Fruit fly (Drosophila melanogaster) whole organism, prepupa: ENCODE data around the gene Pde9.

Source experiments
- CG10631 ChIP-seq: fragments of 200-800 bp; sonication (Bioruptor generic); optimal IDR thresholded peaks from 2 replicates; lab custom pipeline; 2016; ENCODE audit warnings: missing biosample characterization, missing genetic modification characterization
- CG10669 ChIP-seq: fragments of 200-800 bp; sonication (Bioruptor generic); optimal IDR thresholded peaks from 3 replicates; lab custom pipeline; 2018; ENCODE audit warnings: missing biosample characterization, mild to moderate bottlenecking, missing genetic modification characterization, moderate library complexity
- CG11294 ChIP-seq: fragments of 200-800 bp; sonication (Bioruptor generic); IDR thresholded peaks from 2 replicates; pipeline ENCODE4 v1.3.6; 2022; ENCODE audit warnings: missing biosample characterization, missing genetic modification characterization
- CG15336 ChIP-seq: fragments of 200-800 bp; sonication (Bioruptor generic); IDR thresholded peaks from 2 replicates; pipeline ENCODE4 v1.3.6; 2022; ENCODE audit warnings: missing biosample characterization, missing genetic modification characterization
- CG1621 ChIP-seq: fragments of 200-800 bp; sonication (Bioruptor generic); optimal IDR thresholded peaks from 3 replicates; lab custom pipeline; 2018; ENCODE audit warnings: missing biosample characterization, mild to moderate bottlenecking, missing genetic modification characterization
- CG3032 ChIP-seq: fragments of 200-800 bp; optimal IDR thresholded peaks from 2 replicates; lab custom pipeline; 2019; ENCODE audit warnings: missing biosample characterization, mild to moderate bottlenecking, missing genetic modification characterization, moderate library complexity
- CG31627 ChIP-seq: fragments of 200-800 bp; sonication (Bioruptor generic); optimal IDR thresholded peaks from 3 replicates; lab custom pipeline; 2016; ENCODE audit warnings: missing biosample characterization, missing genetic modification characterization
- CG32006 ChIP-seq: fragments of 200-800 bp; sonication (Bioruptor generic); optimal IDR thresholded peaks from 3 replicates; lab custom pipeline; 2017; ENCODE audit warnings: missing biosample characterization, mild to moderate bottlenecking, missing genetic modification characterization
- CG34406 ChIP-seq: fragments of 200-800 bp; sonication (Bioruptor generic); optimal IDR thresholded peaks from 3 replicates; lab custom pipeline; 2016; ENCODE audit warnings: missing biosample characterization, missing genetic modification characterization
- CG3919 ChIP-seq: fragments of 200-800 bp; sonication (Bioruptor generic); optimal IDR thresholded peaks from 3 replicates; lab custom pipeline; 2016; ENCODE audit warnings: missing biosample characterization, missing genetic modification characterization
- CG4318 ChIP-seq: fragments of 200-800 bp; sonication (Bioruptor generic); optimal IDR thresholded peaks from 3 replicates; lab custom pipeline; 2017; ENCODE audit warnings: missing biosample characterization, mild to moderate bottlenecking, missing genetic modification characterization
- CG6163 ChIP-seq: fragments of 200-800 bp; sonication (Bioruptor generic); IDR thresholded peaks from 3 replicates; pipeline ENCODE4 v1.3.6; 2022; ENCODE audit warnings: missing biosample characterization, missing genetic modification characterization
- CG6276 ChIP-seq: fragments of 200-800 bp; sonication (Bioruptor generic); optimal IDR thresholded peaks from 2 replicates; lab custom pipeline; 2017; ENCODE audit warnings: missing biosample characterization, mild to moderate bottlenecking, missing genetic modification characterization
- CG6792 ChIP-seq: fragments of 200-800 bp; sonication (Bioruptor generic); optimal IDR thresholded peaks from 3 replicates; lab custom pipeline; 2016; ENCODE audit warnings: missing biosample characterization, missing genetic modification characterization
- CG6808 ChIP-seq: fragments of 200-800 bp; sonication (Bioruptor generic); optimal IDR thresholded peaks from 3 replicates; lab custom pipeline; 2017; ENCODE audit warnings: missing biosample characterization, missing genetic modification characterization, mild to moderate bottlenecking, moderate library complexity, missing genetic modification reagents
- CG6854 ChIP-seq: fragments of 200-800 bp; sonication (Bioruptor generic); optimal IDR thresholded peaks from 2 replicates; lab custom pipeline; 2017; ENCODE audit warnings: missing biosample characterization, mild to moderate bottlenecking, missing genetic modification characterization
- CG8119 ChIP-seq: fragments of 200-800 bp; sonication (Bioruptor generic); IDR thresholded peaks from 3 replicates; pipeline ENCODE4 v1.3.6; 2022; ENCODE audit warnings: missing biosample characterization, missing genetic modification characterization
- CG8319 ChIP-seq: fragments of 200-800 bp; sonication (Bioruptor generic); optimal IDR thresholded peaks from 3 replicates; lab custom pipeline; 2016; ENCODE audit warnings: missing biosample characterization, missing genetic modification characterization
- CG8632 ChIP-seq: fragments of 200-800 bp; sonication (Bioruptor generic); optimal IDR thresholded peaks from 3 replicates; lab custom pipeline; 2016; ENCODE audit warnings: missing biosample characterization, missing genetic modification characterization
- CG9139 ChIP-seq: fragments of 200-800 bp; sonication (Bioruptor generic); optimal IDR thresholded peaks from 3 replicates; lab custom pipeline; 2017; ENCODE audit warnings: missing biosample characterization, mild to moderate bottlenecking, missing genetic modification characterization
- Eip78C ChIP-seq: fragments of 200-800 bp; sonication (Bioruptor generic); peaks from one replicate; lab custom pipeline; 2016; ENCODE audit warnings: missing biosample characterization, missing genetic modification characterization
- Ets21C ChIP-seq: fragments of 200-800 bp; sonication (Bioruptor generic); optimal IDR thresholded peaks from 3 replicates; lab custom pipeline; 2016; ENCODE audit warnings: missing biosample characterization, missing genetic modification characterization
- Ets96B ChIP-seq: fragments of 200-800 bp; optimal IDR thresholded peaks from 2 replicates; lab custom pipeline; 2019; ENCODE audit warnings: missing biosample characterization, mild to moderate bottlenecking, missing genetic modification characterization, moderate library complexity
- Hr38 ChIP-seq: sonication (Bioruptor generic); optimal IDR thresholded peaks from 2 replicates; lab custom pipeline; 2016; ENCODE audit warnings: missing biosample characterization, missing genetic modification characterization
- Hr39 ChIP-seq: fragments of 200-800 bp; sonication (Bioruptor generic); optimal IDR thresholded peaks from 2 replicates; lab custom pipeline; 2016; ENCODE audit warnings: missing biosample characterization, missing genetic modification characterization
- Hr4 ChIP-seq: fragments of 200-800 bp; sonication (Bioruptor generic); optimal IDR thresholded peaks from 3 replicates; lab custom pipeline; 2016; ENCODE audit warnings: missing biosample characterization, missing genetic modification characterization
- Lpt ChIP-seq: fragments of 200-800 bp; sonication (Bioruptor generic); optimal IDR thresholded peaks from 3 replicates; lab custom pipeline; 2016; ENCODE audit warnings: missing biosample characterization, missing genetic modification characterization
- Met ChIP-seq: fragments of 200-800 bp; sonication (Bioruptor generic); optimal IDR thresholded peaks from 3 replicates; lab custom pipeline; 2016; ENCODE audit warnings: missing biosample characterization, missing genetic modification characterization
- OdsH ChIP-seq: fragments of 200-800 bp; sonication (Bioruptor generic); optimal IDR thresholded peaks from 3 replicates; lab custom pipeline; 2016; ENCODE audit warnings: missing biosample characterization, missing genetic modification characterization
- Smox ChIP-seq: fragments of 200-800 bp; sonication (Bioruptor generic); optimal IDR thresholded peaks from 3 replicates; lab custom pipeline; 2016; ENCODE audit warnings: missing biosample characterization, missing genetic modification characterization
- Sox102F ChIP-seq: fragments of 200-800 bp; sonication (Bioruptor generic); optimal IDR thresholded peaks from 2 replicates; lab custom pipeline; 2016; ENCODE audit warnings: missing biosample characterization, mild to moderate bottlenecking, missing genetic modification characterization
- Sox14 ChIP-seq: fragments of 200-800 bp; sonication (Bioruptor generic); optimal IDR thresholded peaks from 3 replicates; lab custom pipeline; 2016; ENCODE audit warnings: missing biosample characterization, missing genetic modification characterization
- achi ChIP-seq: fragments of 200-800 bp; sonication (Bioruptor generic); optimal IDR thresholded peaks from 3 replicates; lab custom pipeline; 2016; ENCODE audit warnings: missing biosample characterization, missing genetic modification characterization
- cyc ChIP-seq: fragments of 200-800 bp; sonication (Bioruptor generic); optimal IDR thresholded peaks from 3 replicates; lab custom pipeline; 2016; ENCODE audit warnings: missing biosample characterization, missing genetic modification characterization
- dac ChIP-seq: fragments of 200-800 bp; sonication (Bioruptor generic); optimal IDR thresholded peaks from 2 replicates; lab custom pipeline; 2017; ENCODE audit warnings: missing biosample characterization, mild to moderate bottlenecking, missing genetic modification characterization
- dsx ChIP-seq: fragments of 200-800 bp; optimal IDR thresholded peaks from 3 replicates; lab custom pipeline; 2019; ENCODE audit warnings: missing biosample characterization, mild to moderate bottlenecking, missing genetic modification characterization, moderate library complexity; ENCODE audit not compliant: poor library complexity, severe bottlenecking
- eg ChIP-seq: fragments of 200-800 bp; sonication (Bioruptor generic); IDR thresholded peaks from 3 replicates; pipeline ENCODE4 v1.3.6; 2022; ENCODE audit warnings: missing biosample characterization, missing genetic modification characterization
- esn ChIP-seq: fragments of 200-800 bp; sonication (Bioruptor generic); optimal IDR thresholded peaks from 2 replicates; lab custom pipeline; 2016; ENCODE audit warnings: missing biosample characterization, mild to moderate bottlenecking, missing genetic modification characterization, moderate library complexity
- lz ChIP-seq: fragments of 200-800 bp; sonication (Bioruptor generic); optimal IDR thresholded peaks from 3 replicates; lab custom pipeline; 2016; ENCODE audit warnings: missing biosample characterization, missing genetic modification characterization
- net ChIP-seq: fragments of 200-800 bp; sonication (Bioruptor generic); optimal IDR thresholded peaks from 3 replicates; lab custom pipeline; 2016; ENCODE audit warnings: missing biosample characterization, missing genetic modification characterization
- salr ChIP-seq, 2 experiments: fragments of 200-800 bp; sonication (Bioruptor generic); optimal IDR thresholded peaks; 3 replicates each; lab custom pipeline; 2016 to 2018; ENCODE audit warnings: missing biosample characterization in 2 of 2, missing genetic modification characterization in 2 of 2, mild to moderate bottlenecking in 1 of 2
- spab ChIP-seq: fragments of 200-800 bp; sonication (Bioruptor generic); optimal IDR thresholded peaks from 2 replicates; lab custom pipeline; 2017; ENCODE audit warnings: missing biosample characterization, mild to moderate bottlenecking, missing genetic modification characterization, missing genetic modification reagents
- ss ChIP-seq, 2 experiments: fragments of 200-800 bp; sonication (Bioruptor generic); optimal IDR thresholded peaks; 2 replicates in 1 of 2; 3 replicates in 1 of 2; lab custom pipeline; 2017 to 2018; ENCODE audit warnings: mild to moderate bottlenecking in 2 of 2, missing biosample characterization in 2 of 2, missing genetic modification characterization in 2 of 2, moderate library complexity in 1 of 2
- svp ChIP-seq: fragments of 200-800 bp; sonication (Bioruptor generic); peaks from one replicate; lab custom pipeline; 2016; ENCODE audit warnings: missing biosample characterization, missing genetic modification characterization
- vri ChIP-seq: fragments of 200-800 bp; sonication (Bioruptor generic); optimal IDR thresholded peaks from 3 replicates; lab custom pipeline; 2016; ENCODE audit warnings: missing biosample characterization, mild to moderate bottlenecking, missing genetic modification characterization

The Pde9 gene

dm6 chrX:12913729-12914128 lies 16.6 kb upstream of the Pde9 start:
- TF ChIP-seq CG10631 (GFP tag; lab: Kevin White, UChicago) (peak; percentile 13), CG10669 (GFP tag; lab: Kevin White, UChicago) (peak; percentile 35), Sox102F (GFP tag; lab: Kevin White, UChicago) (peak; percentile 10), CG6808 (GFP tag; lab: Kevin White, UChicago) (peak; percentile 23), achi (GFP tag; lab: Kevin White, UChicago) (peak; percentile 25), svp (GFP tag; lab: Kevin White, UChicago) (no peak), Met (GFP tag; lab: Kevin White, UChicago) (no peak), CG32006 (peak; percentile 32), CG8119 (GFP tag; lab: Robert Waterston, UW) (0 out of 3 replicates have a peak, but pooled peaks have one; percentile 37), CG3919 (peak; percentile 32), Sox14 (no peak), eg (GFP tag; lab: Robert Waterston, UW) (0 out of 3 replicates have a peak, but pooled peaks have one; percentile 19), dsx (GFP tag; lab: Kevin White, UChicago) (peak; percentile 47), CG15336 (GFP tag; lab: Robert Waterston, UW) (0 out of 2 replicates have a peak, but pooled peaks have one; percentile 13), ss (GFP tag; optimal IDR thresholded peaks at IDR 0.05; lab: Kevin White, UChicago) (peak in 1 of 2 experiments; percentile 6), CG3032 (tag; lab: Kevin White, UChicago) (peak; percentile 42), OdsH (GFP tag; lab: Kevin White, UChicago) (peak; percentile 22), Ets96B (tag; lab: Kevin White, UChicago) (peak; percentile 44), CG6163 (no peak), spab (GFP tag; lab: Kevin White, UChicago) (peak; percentile 15), CG8632 (peak; percentile 5), CG4318 (GFP tag; lab: Kevin White, UChicago) (no peak), CG6276 (GFP tag; lab: Kevin White, UChicago) (no peak), Eip78C (GFP tag; lab: Kevin White, UChicago) (peak; percentile 15), esn (GFP tag; lab: Kevin White, UChicago) (peak; percentile 6)

- TF ChIP-seq CG1621 (tag; lab: Kevin White, UChicago): no peak
- peak; percentile 33 for TF ChIP-seq Met (GFP tag; lab: Kevin White, UChicago)
- peak; percentile 32 for TF ChIP-seq CG6792 (GFP tag; lab: Kevin White, UChicago)
- no peak for TF ChIP-seq vri (GFP tag; lab: Kevin White, UChicago)
- peak; percentile 15 for TF ChIP-seq Ets96B (tag; lab: Kevin White, UChicago)
- TF ChIP-seq CG31627: peak; percentile 47
- TF ChIP-seq Ets21C: peak; percentile 33
- peak; percentile 66 for TF ChIP-seq CG10631 (GFP tag; lab: Kevin White, UChicago)
- TF ChIP-seq spab (GFP tag; lab: Kevin White, UChicago): no peak
- peak; percentile 52 for TF ChIP-seq lz (GFP tag; lab: Kevin White, UChicago)
- peak; percentile 16 for TF ChIP-seq CG8319 (GFP tag; lab: Kevin White, UChicago)
- TF ChIP-seq Lpt (GFP tag; lab: Kevin White, UChicago): no peak
- peak; percentile 31 for TF ChIP-seq Hr4 (GFP tag; lab: Kevin White, UChicago)
- TF ChIP-seq CG10669 (GFP tag; lab: Kevin White, UChicago): peak; percentile 1
- peak; percentile 38 for TF ChIP-seq CG6808 (GFP tag; lab: Kevin White, UChicago)
- no peak for TF ChIP-seq CG15336 (GFP tag; lab: Robert Waterston, UW)
- peak; percentile 59 for TF ChIP-seq esn (GFP tag; lab: Kevin White, UChicago)
- TF ChIP-seq cyc (GFP tag; lab: Kevin White, UChicago): peak; percentile 51
- peak; percentile 76 for TF ChIP-seq svp (GFP tag; lab: Kevin White, UChicago)
- TF ChIP-seq salr (GFP tag; optimal IDR thresholded peaks at IDR 0.05; lab: Kevin White, UChicago): peak in 1 of 2 experiments; percentile 56
- no peak for TF ChIP-seq CG6276 (GFP tag; lab: Kevin White, UChicago)
- TF ChIP-seq Hr39 (GFP tag; lab: Kevin White, UChicago): peak; percentile 31
- TF ChIP-seq OdsH (GFP tag; lab: Kevin White, UChicago): peak; percentile 57
- no peak for TF ChIP-seq dac (GFP tag; lab: Kevin White, UChicago)
- TF ChIP-seq CG34406 (GFP tag; lab: Kevin White, UChicago): peak; percentile 29
- TF ChIP-seq dsx (GFP tag; lab: Kevin White, UChicago): no peak
- no peak for TF ChIP-seq net
- TF ChIP-seq Hr38 (GFP tag; lab: Kevin White, UChicago): no peak
- TF ChIP-seq ss (GFP tag; optimal IDR thresholded peaks at IDR 0.05; lab: Kevin White, UChicago): peak in 1 of 2 experiments; percentile 33
- TF ChIP-seq Smox: peak; percentile 26
- TF ChIP-seq CG6854: no peak
- TF ChIP-seq Sox14: peak; percentile 9
- TF ChIP-seq CG9139 (GFP tag; lab: Kevin White, UChicago): no peak
- peak; percentile 79 for TF ChIP-seq Eip78C (GFP tag; lab: Kevin White, UChicago)
- TF ChIP-seq CG8632: peak; percentile 18
- no peak for TF ChIP-seq CG11294
- TF ChIP-seq eg (GFP tag; lab: Robert Waterston, UW): 0 out of 3 replicates have a peak, but pooled peaks have one; percentile 15
Observed at dm6 chrX:12909577-12910426, 12.7 kb upstream of the Pde9 start, which contains the start of the genes Brms1 and CG4645. TSS of gene Brms1 (minus strand) at chrX:12909622. TSS of gene CG4645 (plus strand) at chrX:12909953.
